Worm (Caenorhabditis elegans) whole organism, L1 larva: ENCODE results near the gene T04A6.1.

Experiments
- C04F5.9 ChIP-seq: sonication (generic microtip); optimal IDR thresholded peaks from 2 replicates; lab custom pipeline; 2016; ENCODE audit warnings: missing genetic modification characterization, missing compliant biosample characterization
- C16A3.4 ChIP-seq: fragments of 150-350 bp; optimal IDR thresholded peaks from 2 replicates; lab custom pipeline; 2014; ENCODE audit warnings: missing biosample characterization, missing genetic modification characterization
- C34B4.2 ChIP-seq: sonication (generic microtip); optimal IDR thresholded peaks from 2 replicates; lab custom pipeline; 2017; ENCODE audit warnings: mild to moderate bottlenecking, missing genetic modification characterization, missing compliant biosample characterization
- F16B12.6 ChIP-seq: fragments of 150-350 bp; optimal IDR thresholded peaks from 2 replicates; lab custom pipeline; 2014; ENCODE audit warnings: missing biosample characterization, missing genetic modification characterization
- aha-1 ChIP-seq: fragments of 150-350 bp; optimal IDR thresholded peaks from 2 replicates; lab custom pipeline; 2014; ENCODE audit warnings: missing biosample characterization, missing genetic modification characterization
- ceh-63 ChIP-seq: fragments of 200-800 bp; sonication (Bioruptor generic); optimal IDR thresholded peaks from 2 replicates; lab custom pipeline; 2018; ENCODE audit warnings: mild to moderate bottlenecking, missing genetic modification characterization, missing compliant biosample characterization
- ceh-82 ChIP-seq, 3 experiments: fragments of 150-350 bp in 1 of 3; sonication (generic microtip) in 2 of 3; optimal IDR thresholded peaks; 2 replicates each; lab custom pipeline; 2014 to 2017; ENCODE audit warnings: missing biosample characterization in 3 of 3, missing genetic modification characterization in 3 of 3
- ceh-88 ChIP-seq: fragments of 200-800 bp; sonication (Bioruptor generic); IDR thresholded peaks from 2 replicates; pipeline ENCODE4 v1.3.6; 2022; ENCODE audit warnings: missing genetic modification characterization, missing compliant biosample characterization
- ceh-90 ChIP-seq: sonication (generic microtip); optimal IDR thresholded peaks from 2 replicates; lab custom pipeline; 2016; ENCODE audit warnings: missing genetic modification characterization, missing compliant biosample characterization
- ces-1 ChIP-seq: fragments of 150-350 bp; optimal IDR thresholded peaks from 2 replicates; lab custom pipeline; 2014; ENCODE audit warnings: missing biosample characterization, missing genetic modification reagents, missing genetic modification characterization
- egl-27 ChIP-seq, 2 experiments: fragments of 150-350 bp in 1 of 2; sonication (generic microtip); optimal IDR thresholded peaks; 3 replicates each; lab custom pipeline; 2017 to 2018; ENCODE audit warnings: missing biosample characterization in 2 of 2, missing genetic modification characterization in 2 of 2, missing genetic modification reagents in 2 of 2
- elt-2 ChIP-seq: sonication (generic microtip); optimal IDR thresholded peaks from 2 replicates; lab custom pipeline; 2016; ENCODE audit warnings: missing genetic modification characterization, mild to moderate bottlenecking, inconsistent platforms, missing compliant biosample characterization, missing genetic modification reagents
- elt-3 ChIP-seq, 6 experiments: fragments of 150-350 bp in 1 of 6; sonication (generic microtip); optimal IDR thresholded peaks; 2 replicates each; lab custom pipeline; 2017 to 2018; ENCODE audit warnings: missing biosample characterization in 6 of 6, missing genetic modification characterization in 6 of 6, inconsistent platforms in 1 of 6
- fkh-10 ChIP-seq: sonication (generic microtip); optimal IDR thresholded peaks from 2 replicates; lab custom pipeline; 2017; ENCODE audit warnings: missing biosample characterization, missing genetic modification reagents, missing genetic modification characterization
- fkh-4 ChIP-seq: sonication (generic microtip); optimal IDR thresholded peaks from 2 replicates; lab custom pipeline; 2016; ENCODE audit warnings: missing compliant biosample characterization, missing genetic modification characterization, borderline replicate concordance
- grh-1 ChIP-seq: fragments of 200-800 bp; sonication (Bioruptor generic); IDR thresholded peaks from 2 replicates; pipeline ENCODE4 v1.3.6; 2022; ENCODE audit warnings: missing genetic modification reagents, missing genetic modification characterization, missing compliant biosample characterization
- hlh-17 ChIP-seq: fragments of 200-800 bp; sonication (Bioruptor generic); optimal IDR thresholded peaks from 2 replicates; lab custom pipeline; 2018; ENCODE audit warnings: missing genetic modification characterization, mild to moderate bottlenecking, missing compliant biosample characterization, moderate library complexity, borderline replicate concordance
- isw-1 ChIP-seq: fragments of 200-800 bp; sonication (Bioruptor generic); IDR thresholded peaks from 2 replicates; pipeline ENCODE4 v1.3.6; 2022; ENCODE audit warnings: missing genetic modification characterization, missing compliant biosample characterization
- jun-1 ChIP-seq: fragments of 150-350 bp; optimal IDR thresholded peaks from 2 replicates; lab custom pipeline; 2014; ENCODE audit warnings: missing biosample characterization, missing genetic modification reagents, missing genetic modification characterization
- lin-13 ChIP-seq: fragments of 150-350 bp; optimal IDR thresholded peaks from 2 replicates; lab custom pipeline; 2014; ENCODE audit warnings: missing biosample characterization, missing genetic modification reagents, missing genetic modification characterization
- lin-14 ChIP-seq: fragments of 200-800 bp; sonication (Bioruptor generic); optimal IDR thresholded peaks from 2 replicates; lab custom pipeline; 2018; ENCODE audit warnings: mild to moderate bottlenecking, missing genetic modification characterization, moderate library complexity, missing compliant biosample characterization
- lin-35 ChIP-seq, 2 experiments: fragments of 150-350 bp; optimal IDR thresholded peaks; 2 replicates each; lab custom pipeline; 2014; ENCODE audit warnings: missing biosample characterization in 2 of 2, missing genetic modification characterization in 2 of 2, missing genetic modification reagents in 2 of 2
- lin-39 ChIP-seq: fragments of 150-350 bp; optimal IDR thresholded peaks from 2 replicates; lab custom pipeline; 2014; ENCODE audit warnings: missing biosample characterization, missing genetic modification reagents, missing genetic modification characterization
- lir-3 ChIP-seq: sonication (generic microtip); optimal IDR thresholded peaks from 2 replicates; lab custom pipeline; 2016; ENCODE audit warnings: mild to moderate bottlenecking, missing genetic modification characterization, moderate library complexity, missing compliant biosample characterization; ENCODE audit not compliant: poor library complexity
- lsy-2 ChIP-seq, 2 experiments: fragments of 150-350 bp; optimal IDR thresholded peaks; 2 replicates each; lab custom pipeline; 2014; ENCODE audit warnings: missing biosample characterization in 2 of 2, missing genetic modification characterization in 2 of 2
- mab-9 ChIP-seq: fragments of 200-800 bp; sonication (Bioruptor generic); IDR thresholded peaks from 2 replicates; pipeline ENCODE4 v1.3.6; 2022; ENCODE audit warnings: missing genetic modification reagents, missing genetic modification characterization, missing compliant biosample characterization
- mdl-1 ChIP-seq, 2 experiments: fragments of 150-350 bp; optimal IDR thresholded peaks; 2 replicates each; lab custom pipeline; 2014 to 2017; ENCODE audit warnings: missing biosample characterization in 2 of 2, missing genetic modification characterization in 2 of 2, inconsistent platforms in 1 of 2
- nhr-12 ChIP-seq: sonication (generic microtip); optimal IDR thresholded peaks from 2 replicates; lab custom pipeline; 2017; ENCODE audit warnings: missing biosample characterization, missing genetic modification characterization
- nhr-19 ChIP-seq: fragments of 200-800 bp; sonication (Bioruptor generic); conservative IDR thresholded peaks from 2 replicates; pipeline ENCODE4 v1.3.6; 2022; ENCODE audit warnings: missing genetic modification characterization, missing compliant biosample characterization
- nhr-71 ChIP-seq: sonication (generic microtip); optimal IDR thresholded peaks from 2 replicates; lab custom pipeline; 2016; ENCODE audit warnings: mild to moderate bottlenecking, missing genetic modification characterization, moderate library complexity, missing compliant biosample characterization
- nhr-85 ChIP-seq: sonication (generic microtip); peaks from one replicate; lab custom pipeline; 2016; ENCODE audit warnings: missing genetic modification characterization, inconsistent platforms, missing compliant biosample characterization
- nhr-90 ChIP-seq: sonication (generic microtip); optimal IDR thresholded peaks from 2 replicates; lab custom pipeline; 2016; ENCODE audit warnings: mild to moderate bottlenecking, missing genetic modification characterization, missing compliant biosample characterization; ENCODE audit not compliant: poor library complexity
- pax-3 ChIP-seq: fragments of 200-800 bp; sonication (Bioruptor generic); optimal IDR thresholded peaks from 2 replicates; lab custom pipeline; 2018; ENCODE audit warnings: mild to moderate bottlenecking, missing genetic modification characterization, moderate library complexity, missing compliant biosample characterization
- pqm-1 ChIP-seq: sonication (generic microtip); optimal IDR thresholded peaks from 3 replicates; lab custom pipeline; 2017; ENCODE audit warnings: missing biosample characterization, missing genetic modification characterization
- skn-1 ChIP-seq: fragments of 150-350 bp; optimal IDR thresholded peaks from 2 replicates; lab custom pipeline; 2014; ENCODE audit warnings: missing biosample characterization, missing genetic modification characterization
- snpc-4 ChIP-seq: fragments of 150-350 bp; optimal IDR thresholded peaks from 2 replicates; lab custom pipeline; 2014; ENCODE audit warnings: missing biosample characterization, missing genetic modification characterization
- snu-23 ChIP-seq: sonication (generic microtip); optimal IDR thresholded peaks from 2 replicates; lab custom pipeline; 2016; ENCODE audit warnings: missing genetic modification characterization, missing compliant biosample characterization
- sox-4 ChIP-seq: sonication (generic microtip); optimal IDR thresholded peaks from 2 replicates; lab custom pipeline; 2016; ENCODE audit warnings: missing genetic modification characterization, missing compliant biosample characterization
- unc-30 ChIP-seq: sonication (generic microtip); optimal IDR thresholded peaks from 2 replicates; lab custom pipeline; 2017; ENCODE audit warnings: missing biosample characterization, missing genetic modification characterization
- unc-98 ChIP-seq: fragments of 200-800 bp; sonication (Bioruptor generic); IDR thresholded peaks from 2 replicates; pipeline ENCODE4 v1.3.6; 2022; ENCODE audit warnings: missing genetic modification characterization, missing compliant biosample characterization
- vab-15 ChIP-seq: sonication (generic microtip); optimal IDR thresholded peaks from 2 replicates; lab custom pipeline; 2017; ENCODE audit warnings: missing genotype, mild to moderate bottlenecking, missing genetic modification characterization, missing compliant biosample characterization
- xbp-1 ChIP-seq: sonication (generic microtip); optimal IDR thresholded peaks from 2 replicates; lab custom pipeline; 2016; ENCODE audit warnings: missing genetic modification characterization, missing compliant biosample characterization
- zag-1 ChIP-seq: fragments of 150-350 bp; optimal IDR thresholded peaks from 2 replicates; lab custom pipeline; 2014; ENCODE audit warnings: missing biosample characterization, missing genetic modification characterization

The T04A6.1 gene

ce11 chrIII:7570083-7570695 is 46.1 kb upstream of the T04A6.1 start, which contains the start of gene R13A5.7 (continued):
- TF ChIP-seq jun-1 (tag; lab: Kevin White, UChicago) = peak; percentile 75
- TF ChIP-seq grh-1 = no peak
- TF ChIP-seq xbp-1 (tag; lab: Kevin White, UChicago) = peak; percentile 85
- peak; percentile 48 for TF ChIP-seq lir-3 (tag; lab: Kevin White, UChicago)
- peak in 1 of 2 experiments; percentile 89 for TF ChIP-seq mdl-1 (tag; optimal IDR thresholded peaks at IDR 0.05; lab: Kevin White, UChicago)
- TF ChIP-seq ceh-88 (GFP tag; lab: Robert Waterston, UW) = no peak
- TF ChIP-seq aha-1 (tag; lab: Kevin White, UChicago) = no peak
- TF ChIP-seq nhr-90 (tag; lab: Kevin White, UChicago) = peak; percentile 59
- peak; percentile 72 for TF ChIP-seq snpc-4 (tag; lab: Kevin White, UChicago)
- TF ChIP-seq pax-3 (tag; lab: Kevin White, UChicago) = peak; percentile 48
- peak; percentile 73 for TF ChIP-seq nhr-19 (GFP tag; lab: Robert Waterston, UW)
- peak; percentile 38 for TF ChIP-seq isw-1
- peak; percentile 57 for TF ChIP-seq F16B12.6 (tag; lab: Kevin White, UChicago)
- peak; percentile 57; the same call in 1 of the 2 replicates for TF ChIP-seq mab-9 (GFP tag; lab: Robert Waterston, UW)
- TF ChIP-seq vab-15 (tag; lab: Kevin White, UChicago) = no peak
- peak; percentile 64 to 80 (median 68) for TF ChIP-seq ceh-82 (tag; optimal IDR thresholded peaks at IDR 0.05; lab: Kevin White, UChicago)
- TF ChIP-seq ces-1 (GFP tag; lab: Kevin White, UChicago) = peak; percentile 18
- no peak for TF ChIP-seq C34B4.2
- TF ChIP-seq lin-35 (GFP tag; optimal IDR thresholded peaks at IDR 0.05; lab: Kevin White, UChicago) = peak; percentile 66 to 80
- TF ChIP-seq lin-39 = no peak
- TF ChIP-seq skn-1 (tag; lab: Kevin White, UChicago) = peak; percentile 22
- TF ChIP-seq fkh-10 (GFP tag; lab: Kevin White, UChicago) = peak; percentile 40

ce11 chrIII:7571726-7572125 is 44.6 kb upstream of the T04A6.1 start:
- TF ChIP-seq aha-1 (tag; lab: Kevin White, UChicago) = no peak
- TF ChIP-seq lsy-2 (tag; optimal IDR thresholded peaks at IDR 0.05; lab: Kevin White, UChicago) = peak in 1 of 2 experiments; percentile 22

- no peak for TF ChIP-seq unc-98 (GFP tag; lab: Robert Waterston, UW)
- TF ChIP-seq ces-1 (GFP tag; lab: Kevin White, UChicago) = no peak
- no peak for TF ChIP-seq fkh-4
- peak; percentile 84 for TF ChIP-seq nhr-85 (tag; lab: Kevin White, UChicago)
- TF ChIP-seq ceh-63 = no peak
- peak; percentile 84 for TF ChIP-seq lin-13
- TF ChIP-seq jun-1 (tag; lab: Kevin White, UChicago) = peak; percentile 73
- TF ChIP-seq ceh-82 (tag; optimal IDR thresholded peaks at IDR 0.05; lab: Kevin White, UChicago) = peak; percentile 68 to 92 (median 78)
- no peak for TF ChIP-seq zag-1 (tag; lab: Kevin White, UChicago)
- TF ChIP-seq lir-3 (tag; lab: Kevin White, UChicago) = peak; percentile 45
- TF ChIP-seq nhr-12 (tag; lab: Kevin White, UChicago) = no peak
- TF ChIP-seq vab-15 (tag; lab: Kevin White, UChicago) = peak; percentile 29
- peak; percentile 76 for TF ChIP-seq lin-14 (GFP tag; lab: Kevin White, UChicago)
- TF ChIP-seq elt-2 (tag; lab: Kevin White, UChicago) = no peak
- TF ChIP-seq aha-1 (tag; lab: Kevin White, UChicago) = no peak
- no peak for TF ChIP-seq hlh-17 (GFP tag; lab: Kevin White, UChicago)
- peak; percentile 18 for TF ChIP-seq C04F5.9
- TF ChIP-seq nhr-71 (tag; lab: Kevin White, UChicago) = peak; percentile 86
- peak; percentile 97 for TF ChIP-seq C16A3.4 (tag; lab: Kevin White, UChicago)
- no peak for TF ChIP-seq pqm-1 (tag; lab: Kevin White, UChicago)
- TF ChIP-seq fkh-10 (GFP tag; lab: Kevin White, UChicago) = peak; percentile 22
- peak; percentile 78 for TF ChIP-seq nhr-19 (GFP tag; lab: Robert Waterston, UW)
- peak; percentile 90 for TF ChIP-seq skn-1 (tag; lab: Kevin White, UChicago)
- TF ChIP-seq ceh-88 (GFP tag; lab: Robert Waterston, UW) = 0 out of 2 replicates have a peak, but pooled peaks have one; percentile 11
- no peak for TF ChIP-seq sox-4
- TF ChIP-seq F16B12.6 (tag; lab: Kevin White, UChicago) = peak; percentile 74
- TF ChIP-seq egl-27 (tag; optimal IDR thresholded peaks at IDR 0.05; lab: Kevin White, UChicago) = peak in 1 of 2 experiments; percentile 27
- TF ChIP-seq unc-30 = no peak
- peak; percentile 76 for TF ChIP-seq nhr-90 (tag; lab: Kevin White, UChicago)
- TF ChIP-seq snpc-4 (tag; lab: Kevin White, UChicago) = no peak
- TF ChIP-seq ceh-90 (tag; lab: Kevin White, UChicago) = no peak
- TF ChIP-seq snu-23 = peak; percentile 88
- TF ChIP-seq elt-3 (tag; optimal IDR thresholded peaks at IDR 0.05; lab: Kevin White, UChicago) = peak in 4 of 6 experiments; percentile 28 to 87 (median 73)
- TF ChIP-seq xbp-1 (tag; lab: Kevin White, UChicago) = peak; percentile 80
Measured at ce11 chrIII:7572781-7573400, 43.4 kb upstream of the T04A6.1 start, which contains the start of the genes rpl-9 and lpd-7. Gene rpl-9, minus strand, starts transcription at chrIII:7572831. Gene lpd-7, plus strand, starts transcription at chrIII:7573350.
